Fruit fly (Drosophila melanogaster) whole organism, wandering third instar larva: ENCODE measurements around the gene Ptp99A.
A peak's percentile ranks its signal among the peaks of the same experiment; 100 is the strongest.

Experiments used
- Abd-B ChIP-seq: fragments of >200 bp; optimal IDR thresholded peaks from 2 replicates; lab custom pipeline; 2017; ENCODE audit warnings: missing biosample characterization, missing genetic modification characterization
- CG32264 ChIP-seq: fragments of 200-800 bp; sonication (Bioruptor generic); optimal IDR thresholded peaks from 2 replicates; lab custom pipeline; 2016; ENCODE audit warnings: missing biosample characterization, missing genetic modification characterization
- CrebA ChIP-seq: fragments of 200-800 bp; sonication (Bioruptor generic); optimal IDR thresholded peaks from 2 replicates; lab custom pipeline; 2016; ENCODE audit warnings: missing biosample characterization, mild to moderate bottlenecking, missing genetic modification characterization, borderline replicate concordance
- Dfd ChIP-seq: fragments of >200 bp; optimal IDR thresholded peaks from 2 replicates; lab custom pipeline; 2017; ENCODE audit warnings: missing biosample characterization, missing genetic modification characterization
- Dif ChIP-seq: fragments of 200-275, 200-300 bp; sonication (Bioruptor generic); optimal IDR thresholded peaks from 2 replicates; lab custom pipeline; 2018; ENCODE audit warnings: missing biosample characterization, missing genetic modification characterization; ENCODE audit not compliant: partially characterized antibody
- GATAd ChIP-seq: sonication (Bioruptor generic); optimal IDR thresholded peaks from 2 replicates; lab custom pipeline; 2016; ENCODE audit warnings: missing biosample characterization, missing genetic modification characterization
- HLH106 ChIP-seq: fragments of 200-800 bp; optimal IDR thresholded peaks from 3 replicates; lab custom pipeline; 2019; ENCODE audit warnings: missing biosample characterization, mild to moderate bottlenecking, missing genetic modification characterization, moderate library complexity
- Hnf4 ChIP-seq: fragments of 200-800 bp; sonication (Bioruptor generic); optimal IDR thresholded peaks from 2 replicates; lab custom pipeline; 2016; ENCODE audit warnings: missing biosample characterization, mild to moderate bottlenecking, missing genetic modification characterization
- Hr83 ChIP-seq: fragments of 200-300 bp; sonication (Bioruptor generic); optimal IDR thresholded peaks from 2 replicates; lab custom pipeline; 2016; ENCODE audit warnings: missing biosample characterization, mild to moderate bottlenecking, missing genetic modification characterization, moderate library complexity; ENCODE audit not compliant: poor library complexity, severe bottlenecking
- Jra ChIP-seq: sonication (Bioruptor generic); optimal IDR thresholded peaks from 2 replicates; lab custom pipeline; 2016; ENCODE audit warnings: missing biosample characterization, missing genetic modification characterization
- Mio ChIP-seq: sonication (Bioruptor generic); optimal IDR thresholded peaks from 2 replicates; lab custom pipeline; 2016; ENCODE audit warnings: missing biosample characterization, missing genetic modification characterization
- Myc ChIP-seq: fragments of >200 bp; optimal IDR thresholded peaks from 2 replicates; lab custom pipeline; 2017
- N ChIP-seq: fragments of >200 bp; optimal IDR thresholded peaks from 2 replicates; lab custom pipeline; 2018; ENCODE audit warnings: missing biosample characterization, missing external identifiers, missing genetic modification characterization
- Rel ChIP-seq, 2 experiments: fragments of 200-800 bp; sonication (Bioruptor generic) in 1 of 2; optimal IDR thresholded peaks; 2 replicates in 1 of 2; 3 replicates in 1 of 2; lab custom pipeline; 2016 to 2019; ENCODE audit warnings: mild to moderate bottlenecking in 2 of 2, missing biosample characterization in 2 of 2, missing genetic modification characterization in 2 of 2, moderate library complexity in 1 of 2
- Sp1 ChIP-seq: fragments of 200-800 bp; sonication (Bioruptor generic); optimal IDR thresholded peaks from 3 replicates; lab custom pipeline; 2019; ENCODE audit warnings: missing biosample characterization, mild to moderate bottlenecking, missing genetic modification characterization, moderate library complexity
- Vsx2 ChIP-seq: fragments of 200-300, 225-300 bp; sonication (Bioruptor generic); optimal IDR thresholded peaks from 2 replicates; lab custom pipeline; 2018; ENCODE audit warnings: missing biosample characterization, missing genetic modification characterization; ENCODE audit not compliant: partially characterized antibody
- br ChIP-seq: fragments of 200-800 bp; sonication (Bioruptor generic); optimal IDR thresholded peaks from 2 replicates; lab custom pipeline; 2016; ENCODE audit warnings: missing biosample characterization, missing genetic modification characterization
- brk ChIP-seq: fragments of 200-800 bp; sonication (Bioruptor generic); optimal IDR thresholded peaks from 2 replicates; lab custom pipeline; 2016; ENCODE audit warnings: missing biosample characterization, mild to moderate bottlenecking, missing genetic modification characterization
- dl ChIP-seq, 2 experiments: fragments of 175-275, 200-275 bp in 1 of 2; fragments of 200-275 bp in 1 of 2; sonication (Bioruptor generic); optimal IDR thresholded peaks; lab custom pipeline; 2018; ENCODE audit warnings: mild to moderate bottlenecking in 2 of 2, missing biosample characterization in 2 of 2, missing genetic modification characterization in 2 of 2, moderate library complexity in 2 of 2; ENCODE audit not compliant: partially characterized antibody in 2 of 2, insufficient read depth in 1 of 2
- dmrt93B ChIP-seq: fragments of 200-800 bp; sonication (Bioruptor generic); optimal IDR thresholded peaks from 2 replicates; lab custom pipeline; 2018; ENCODE audit warnings: missing biosample characterization, mild to moderate bottlenecking, missing genetic modification characterization
- dsf ChIP-seq: sonication (Bioruptor generic); optimal IDR thresholded peaks from 2 replicates; lab custom pipeline; 2016; ENCODE audit warnings: missing biosample characterization, missing genetic modification characterization, borderline replicate concordance
- ey ChIP-seq: fragments of 200-800 bp; sonication (Bioruptor generic); optimal IDR thresholded peaks from 2 replicates; lab custom pipeline; 2016; ENCODE audit warnings: missing biosample characterization, missing genetic modification characterization
- foxo ChIP-seq, 2 experiments: fragments of 200-800 bp; sonication (Bioruptor generic); optimal IDR thresholded peaks; 2 replicates in 1 of 2; 3 replicates in 1 of 2; lab custom pipeline; 2016 to 2017; ENCODE audit warnings: missing biosample characterization in 2 of 2, missing genetic modification characterization in 2 of 2
- fru ChIP-seq: fragments of 200-800 bp; sonication (Bioruptor generic); optimal IDR thresholded peaks from 3 replicates; lab custom pipeline; 2016; ENCODE audit warnings: missing biosample characterization, mild to moderate bottlenecking, missing genetic modification characterization
- h ChIP-seq: fragments of 200-800 bp; sonication (Bioruptor generic); optimal IDR thresholded peaks from 3 replicates; lab custom pipeline; 2016; ENCODE audit warnings: missing biosample characterization, mild to moderate bottlenecking, missing genetic modification characterization
- jim ChIP-seq: fragments of 175-275, 200-325 bp; sonication (Bioruptor generic); optimal IDR thresholded peaks from 2 replicates; lab custom pipeline; 2016; ENCODE audit warnings: missing biosample characterization, mild to moderate bottlenecking, missing genetic modification characterization
- lola ChIP-seq: fragments of >200 bp; optimal IDR thresholded peaks from 2 replicates; lab custom pipeline; 2017; ENCODE audit warnings: missing biosample characterization, missing genetic modification characterization
- pan ChIP-seq: fragments of >200 bp; optimal IDR thresholded peaks from 2 replicates; lab custom pipeline; 2017
- psq ChIP-seq: fragments of 200-800 bp; sonication (Bioruptor generic); optimal IDR thresholded peaks from 3 replicates; lab custom pipeline; 2017; ENCODE audit warnings: missing biosample characterization, mild to moderate bottlenecking, missing genetic modification characterization, moderate library complexity
- rgr ChIP-seq: fragments of 200-800 bp; sonication (Bioruptor generic); optimal IDR thresholded peaks from 3 replicates; lab custom pipeline; 2016; ENCODE audit warnings: missing biosample characterization, mild to moderate bottlenecking, missing genetic modification characterization
- sage ChIP-seq: fragments of 200-800 bp; sonication (Bioruptor generic); optimal IDR thresholded peaks from 2 replicates; lab custom pipeline; 2016; ENCODE audit warnings: missing biosample characterization, mild to moderate bottlenecking, missing genetic modification characterization
- sv ChIP-seq: fragments of 200-800 bp; sonication (Bioruptor generic); optimal IDR thresholded peaks from 3 replicates; lab custom pipeline; 2016; ENCODE audit warnings: missing biosample characterization, missing genetic modification characterization
- tai ChIP-seq: sonication (Bioruptor generic); optimal IDR thresholded peaks from 2 replicates; lab custom pipeline; 2016; ENCODE audit warnings: missing biosample characterization, missing genetic modification characterization
- usp ChIP-seq: fragments of >200 bp; optimal IDR thresholded peaks from 2 replicates; lab custom pipeline; 2017; ENCODE audit warnings: missing biosample characterization, missing genetic modification characterization

Ptp99A gene

dm6 chr3R:29375397-29376014 is 1.9 kb upstream of the Ptp99A start:
- no peak for TF ChIP-seq N (GFP tag; lab: Kevin White, UChicago)
- no peak for TF ChIP-seq Mio (GFP tag; lab: Kevin White, UChicago)
- no peak for TF ChIP-seq HLH106 (tag; lab: Kevin White, UChicago)
- no peak for TF ChIP-seq CrebA (GFP tag; lab: Kevin White, UChicago)
- TF ChIP-seq pan (lab: Kevin White, UChicago): no peak
- TF ChIP-seq tai: no peak
- no peak for TF ChIP-seq rgr (GFP tag; lab: Kevin White, UChicago)
- no peak for TF ChIP-seq psq (GFP tag; lab: Kevin White, UChicago)
- TF ChIP-seq jim (GFP tag; lab: Kevin White, UChicago): no peak
- TF ChIP-seq sv (GFP tag; lab: Kevin White, UChicago): no peak
- no peak for TF ChIP-seq lola (GFP tag; lab: Kevin White, UChicago)
- TF ChIP-seq usp (GFP tag; lab: Kevin White, UChicago): no peak
- no peak for TF ChIP-seq br (GFP tag; lab: Kevin White, UChicago)
- no peak for TF ChIP-seq fru (GFP tag; lab: Kevin White, UChicago)
- no peak for TF ChIP-seq brk (GFP tag; lab: Kevin White, UChicago)
- TF ChIP-seq ey (GFP tag; lab: Kevin White, UChicago): no peak
- TF ChIP-seq Hnf4: no peak
- no peak for TF ChIP-seq h (GFP tag; lab: Kevin White, UChicago)
- no peak for TF ChIP-seq dmrt93B (GFP tag; lab: Kevin White, UChicago)
- TF ChIP-seq, all 38 proteins: peak for 0

DNA sequence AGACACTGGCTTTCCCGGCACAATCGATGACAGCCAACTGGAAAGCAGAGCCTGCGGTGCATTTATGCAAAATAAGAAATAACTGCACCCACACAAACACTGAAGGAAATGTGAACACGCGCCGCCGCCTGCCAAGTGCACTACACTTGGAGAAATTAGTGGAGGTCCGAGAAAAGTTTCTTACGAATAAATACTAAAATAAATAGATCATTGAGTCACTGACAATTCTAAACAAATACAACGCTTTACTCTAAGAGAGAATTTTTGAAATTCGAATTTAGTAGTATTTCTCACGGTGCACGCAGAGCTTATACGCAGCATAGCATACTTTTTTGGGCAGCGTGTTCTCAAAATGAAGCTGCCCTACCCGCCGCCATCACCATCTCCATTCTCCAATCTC is 43.8 kb downstream of the Ptp99A start:
- TF ChIP-seq HLH106 (tag; lab: Kevin White, UChicago): peak; percentile 15
- TF ChIP-seq foxo (GFP tag; optimal IDR thresholded peaks at IDR 0.05; lab: Kevin White, UChicago): peak in 1 of 2 experiments; percentile 24
- no peak for TF ChIP-seq GATAd (GFP tag; lab: Kevin White, UChicago)
- no peak for TF ChIP-seq Dif (GFP tag; lab: Kevin White, UChicago)
- TF ChIP-seq fru (GFP tag; lab: Kevin White, UChicago): peak; percentile 13
- no peak for TF ChIP-seq CG32264
- no peak for TF ChIP-seq Hr83

DNA sequence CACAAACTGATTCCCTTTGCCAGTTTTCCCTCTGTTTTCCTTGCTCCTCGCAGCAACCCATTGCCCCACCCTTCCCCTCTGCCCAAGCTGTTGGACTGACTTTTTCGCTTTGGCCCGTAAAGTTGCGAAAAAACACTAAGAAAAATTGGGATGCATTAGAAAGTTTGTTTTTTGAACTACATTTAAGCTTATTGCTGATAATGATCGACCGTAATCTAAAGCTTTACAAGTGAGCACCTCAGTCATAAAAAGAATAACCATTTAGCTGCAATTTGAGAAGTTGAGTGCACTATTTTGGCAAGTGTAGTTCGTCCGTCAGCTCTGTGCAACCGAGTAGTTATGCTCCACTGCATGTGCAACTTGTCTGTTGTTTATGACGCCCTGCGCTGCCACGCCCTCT is 72.9 kb downstream of the Ptp99A start:
- TF ChIP-seq rgr (GFP tag; lab: Kevin White, UChicago) (no peak), pan (lab: Kevin White, UChicago) (no peak), Rel (GFP tag; optimal IDR thresholded peaks at IDR 0.05; lab: Kevin White, UChicago) (no peak), Rel (tag; optimal IDR thresholded peaks at IDR 0.05; lab: Kevin White, UChicago) (no peak), tai (no peak)

- TF ChIP-seq Vsx2 (GFP tag; lab: Kevin White, UChicago) (peak; percentile 21), dsf (GFP tag; lab: Kevin White, UChicago) (no peak)
Observed at dm6 chr3R:29457215-29457614, 79.8 kb downstream of the Ptp99A start.

- TF ChIP-seq dsf (GFP tag; lab: Kevin White, UChicago) (no peak), pan (lab: Kevin White, UChicago) (peak; percentile 19)
Observed at dm6 chr3R:29457779-29458382, 80.4 kb downstream of the Ptp99A start.

- TF ChIP-seq pan (lab: Kevin White, UChicago) (no peak), GATAd (GFP tag; lab: Kevin White, UChicago) (no peak), dmrt93B (GFP tag; lab: Kevin White, UChicago) (no peak), CG32264 (no peak), Jra (no peak), sv (GFP tag; lab: Kevin White, UChicago) (no peak), N (GFP tag; lab: Kevin White, UChicago) (no peak), Hnf4 (no peak), psq (GFP tag; lab: Kevin White, UChicago) (peak; percentile 3), Rel (GFP tag; optimal IDR thresholded peaks at IDR 0.05; lab: Kevin White, UChicago) (no peak), Rel (tag; optimal IDR thresholded peaks at IDR 0.05; lab: Kevin White, UChicago) (no peak), Myc (lab: Kevin White, UChicago) (no peak), foxo (GFP tag; optimal IDR thresholded peaks at IDR 0.05; lab: Kevin White, UChicago) (peak in 1 of 2 experiments; percentile 38), Dfd (no peak), HLH106 (tag; lab: Kevin White, UChicago) (peak; percentile 43), Hr83 (no peak), sage (GFP tag; lab: Kevin White, UChicago) (no peak), Abd-B (GFP tag; lab: Kevin White, UChicago) (no peak), tai (no peak), dl (GFP tag; optimal IDR thresholded peaks at IDR 0.05; lab: Kevin White, UChicago; ENCODE audit: insufficient read depth in 1 of 2, partially characterized antibody in 2 of 2) (no peak), br (GFP tag; lab: Kevin White, UChicago) (no peak), fru (GFP tag; lab: Kevin White, UChicago) (peak; percentile 51), Sp1 (GFP tag; lab: Kevin White, UChicago) (peak; percentile 33), Mio (GFP tag; lab: Kevin White, UChicago) (no peak), lola (GFP tag; lab: Kevin White, UChicago) (no peak), Vsx2 (GFP tag; lab: Kevin White, UChicago) (no peak), ey (GFP tag; lab: Kevin White, UChicago) (peak; percentile 24)
Observed at dm6 chr3R:29458689-29459136, 81.3 kb downstream of the Ptp99A start.
